Worm (Caenorhabditis elegans): ENCODE data around the gene irld-26.

- no peak for TF ChIP-seq tbx-2 (tag; optimal IDR thresholded peaks at IDR 0.05)
- TF ChIP-seq lin-13 (GFP tag; optimal IDR thresholded peaks at IDR 0.05), result no peak
- no peak for TF ChIP-seq ceh-82 (tag; optimal IDR thresholded peaks at IDR 0.05)
These were observed 39.1 kb downstream of the irld-26 start, which contains the start of gene srh-104 for ce11 chrV:16244078-16244477.
